Comparison of ENCODE assay signal across 1 fruit fly cellular context in the genomic region with DNA sequence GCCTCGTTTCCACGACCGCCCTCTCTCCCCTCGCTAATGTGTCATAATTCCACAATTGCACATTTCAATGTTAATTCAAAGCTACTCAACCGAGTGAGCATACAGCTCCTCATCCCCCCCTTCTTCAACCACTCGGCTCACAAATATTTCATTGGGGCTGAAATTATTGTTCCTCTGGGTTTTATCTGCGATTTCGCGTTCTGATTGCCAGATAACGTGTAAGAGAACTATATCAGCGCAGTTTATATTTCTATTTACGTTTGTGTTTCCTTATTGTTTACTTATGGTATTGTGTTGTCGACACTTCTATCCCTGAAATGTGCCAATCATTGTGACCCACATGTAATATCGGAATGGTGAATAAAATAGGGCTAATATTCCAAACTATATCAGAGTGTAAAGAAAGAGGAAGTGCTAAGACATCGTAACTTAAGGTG.
A peak's percentile ranks its signal among the peaks of the same experiment; 100 is the strongest.
TF ChIP-seq lines count a peak whose summit lies in the region.

No protein-coding gene starts in this region.

TF ChIP-seq in whole organism, embryonic, 481 proteins besides CTCF, POLR2A, EP300 and RAD21 (continued from another document):
- TF ChIP-seq esg (GFP tag; conservative IDR thresholded peaks at IDR 0.05; lab: Robert Waterston, UW) (no peak), CG9727 (GFP tag; optimal IDR thresholded peaks at IDR 0.05; lab: Kevin White, UChicago) (no peak), Stat92E (GFP tag; optimal IDR thresholded peaks at IDR 0.05; lab: Kevin White, UChicago) (no peak), nom (GFP tag; optimal IDR thresholded peaks at IDR 0.05; lab: Kevin White, UChicago) (no peak), bigmax (GFP tag; optimal IDR thresholded peaks at IDR 0.05; lab: Kevin White, UChicago) (no peak), CG9797 (GFP tag; optimal IDR thresholded peaks at IDR 0.05; lab: Kevin White, UChicago) (no peak), gce (GFP tag; IDR thresholded peaks at IDR 0.05; lab: Robert Waterston, UW) (no peak), Atf6 (GFP tag; IDR thresholded peaks at IDR 0.05; lab: Robert Waterston, UW) (no peak), chinmo (GFP tag; IDR thresholded peaks at IDR 0.05; lab: Robert Waterston, UW; ENCODE audit: partially characterized antibody) (peak; percentile 97), CG12155 (GFP tag; optimal IDR thresholded peaks at IDR 0.05; lab: Kevin White, UChicago) (no peak), Camta (GFP tag; optimal IDR thresholded peaks at IDR 0.05; lab: Kevin White, UChicago) (no peak), jumu (GFP tag; optimal IDR thresholded peaks at IDR 0.05; lab: Kevin White, UChicago) (no peak), Opbp (GFP tag; IDR thresholded peaks at IDR 0.05; lab: Robert Waterston, UW; ENCODE audit: partially characterized antibody) (no peak), kah (GFP tag; optimal IDR thresholded peaks at IDR 0.05; lab: Kevin White, UChicago) (no peak), CG4424 (GFP tag; optimal IDR thresholded peaks at IDR 0.05; lab: Kevin White, UChicago) (no peak), B-H2 (GFP tag; optimal IDR thresholded peaks at IDR 0.05; lab: Kevin White, UChicago) (peak; percentile 64), CG15479 (GFP tag; optimal IDR thresholded peaks at IDR 0.05; lab: Kevin White, UChicago) (no peak), CG10959 (GFP tag; IDR thresholded peaks at IDR 0.05; lab: Robert Waterston, UW) (no peak), bcd (GFP tag; optimal IDR thresholded peaks at IDR 0.05; lab: Kevin White, UChicago) (no peak), vnd (GFP tag; IDR thresholded peaks at IDR 0.05; lab: Robert Waterston, UW; ENCODE audit: partially characterized antibody) (no peak), Vsx1 (GFP tag; optimal IDR thresholded peaks at IDR 0.05; lab: Kevin White, UChicago) (peak; percentile 24), abd-A (tag; optimal IDR thresholded peaks at IDR 0.05; lab: Kevin White, UChicago) (peak; percentile 19), tna (GFP tag; IDR thresholded peaks at IDR 0.05; lab: Robert Waterston, UW; ENCODE audit: partially characterized antibody) (peak; percentile 27; the same call in 1 of the 2 replicates), CG10431 (GFP tag; optimal IDR thresholded peaks at IDR 0.05; lab: Kevin White, UChicago) (no peak), unpg (GFP tag; optimal IDR thresholded peaks at IDR 0.05; lab: Kevin White, UChicago) (no peak), nau (GFP tag; optimal IDR thresholded peaks at IDR 0.05; lab: Kevin White, UChicago) (no peak), grn (GFP tag; optimal IDR thresholded peaks at IDR 0.05; lab: Kevin White, UChicago) (peak; percentile 98), Med (GFP tag; lab: Kevin White, UChicago) (peak; percentile 56), CG14441 (GFP tag; IDR thresholded peaks at IDR 0.05; lab: Robert Waterston, UW) (peak; percentile 67), CG3407 (GFP tag; optimal IDR thresholded peaks at IDR 0.05; lab: Kevin White, UChicago) (no peak), CG5953 (GFP tag; IDR thresholded peaks at IDR 0.05; lab: Robert Waterston, UW) (0 out of 2 replicates have a peak, but pooled peaks have one; percentile 19), CG13123 (GFP tag; optimal IDR thresholded peaks at IDR 0.05; lab: Kevin White, UChicago) (no peak), CG3281 (GFP tag; optimal IDR thresholded peaks at IDR 0.05; lab: Kevin White, UChicago) (no peak), Rfx (GFP tag; IDR thresholded peaks at IDR 0.05; lab: Robert Waterston, UW) (peak; percentile 35; the same call in 1 of the 2 replicates), CG34376 (GFP tag; optimal IDR thresholded peaks at IDR 0.05; lab: Kevin White, UChicago) (peak; percentile 93), CG12942 (GFP tag; optimal IDR thresholded peaks at IDR 0.05; lab: Kevin White, UChicago) (no peak), CG9817 (tag; optimal IDR thresholded peaks at IDR 0.05; lab: Kevin White, UChicago) (no peak), run (tag; optimal IDR thresholded peaks at IDR 0.05; lab: Kevin White, UChicago) (no peak), Bteb2 (GFP tag; optimal IDR thresholded peaks at IDR 0.05; lab: Kevin White, UChicago) (no peak), mirr (GFP tag; optimal IDR thresholded peaks at IDR 0.05; lab: Kevin White, UChicago) (peak; percentile 85), bowl (GFP tag; IDR thresholded peaks at IDR 0.05; lab: Robert Waterston, UW) (no peak), CG15011 (GFP tag; optimal IDR thresholded peaks at IDR 0.05; lab: Kevin White, UChicago) (no peak), crol (GFP tag; IDR thresholded peaks at IDR 0.05; lab: Robert Waterston, UW) (peak; percentile 91), CG11560 (tag; IDR thresholded peaks at IDR 0.05; lab: Robert Waterston, UW) (no peak), Rx (GFP tag; IDR thresholded peaks at IDR 0.05; lab: Robert Waterston, UW) (no peak), schlank (tag; optimal IDR thresholded peaks at IDR 0.05; lab: Kevin White, UChicago) (no peak), sens-2 (GFP tag; IDR thresholded peaks at IDR 0.05; lab: Robert Waterston, UW) (no peak), CG7928 (GFP tag; optimal IDR thresholded peaks at IDR 0.05; lab: Kevin White, UChicago) (no peak), bsh (GFP tag; optimal IDR thresholded peaks at IDR 0.05; lab: Kevin White, UChicago) (no peak), onecut (GFP tag; IDR thresholded peaks at IDR 0.05; lab: Robert Waterston, UW) (no peak), CG12659 (GFP tag; optimal IDR thresholded peaks at IDR 0.05; lab: Kevin White, UChicago) (no peak), GATAe (GFP tag; conservative IDR thresholded peaks at IDR 0.05; lab: Robert Waterston, UW) (no peak; the same call in none of the 2 replicates), Sox102F (GFP tag; optimal IDR thresholded peaks at IDR 0.05; lab: Kevin White, UChicago) (no peak), z (GFP tag; IDR thresholded peaks at IDR 0.05; lab: Robert Waterston, UW) (peak; percentile 82), Aef1 (GFP tag; IDR thresholded peaks at IDR 0.05; lab: Robert Waterston, UW) (no peak), Abd-B (GFP tag; optimal IDR thresholded peaks at IDR 0.05; lab: Kevin White, UChicago) (no peak), PHDP (tag; optimal IDR thresholded peaks at IDR 0.05; lab: Kevin White, UChicago) (no peak), CG9609 (GFP tag; optimal IDR thresholded peaks at IDR 0.05; lab: Kevin White, UChicago) (no peak), CG3163 (GFP tag; optimal IDR thresholded peaks at IDR 0.05; lab: Kevin White, UChicago) (peak; percentile 48), caup (GFP tag; optimal IDR thresholded peaks at IDR 0.05; lab: Kevin White, UChicago; ENCODE audit: severe bottlenecking) (peak; percentile 17), CG13894 (tag; optimal IDR thresholded peaks at IDR 0.05; lab: Kevin White, UChicago) (peak; percentile 54), sd (tag; optimal IDR thresholded peaks at IDR 0.05; lab: Kevin White, UChicago) (peak; percentile 92), CG2889 (GFP tag; IDR thresholded peaks at IDR 0.05; lab: Robert Waterston, UW) (no peak), CG12769 (tag; optimal IDR thresholded peaks at IDR 0.05; lab: Kevin White, UChicago) (peak; percentile 62), Chrac-16 (GFP tag; optimal IDR thresholded peaks at IDR 0.05; lab: Kevin White, UChicago) (no peak), CG13287 (GFP tag; IDR thresholded peaks at IDR 0.05; lab: Robert Waterston, UW; ENCODE audit: partially characterized antibody) (no peak), gsb (GFP tag; IDR thresholded peaks at IDR 0.05; lab: Robert Waterston, UW) (no peak), sima (GFP tag; optimal IDR thresholded peaks at IDR 0.05; lab: Kevin White, UChicago) (no peak), pum (GFP tag; optimal IDR thresholded peaks at IDR 0.05; lab: Kevin White, UChicago) (no peak), stwl (tag; optimal IDR thresholded peaks at IDR 0.05; lab: Kevin White, UChicago) (no peak), CG6689 (GFP tag; IDR thresholded peaks at IDR 0.05; lab: Robert Waterston, UW) (no peak), CkIIα-i1 (GFP tag; IDR thresholded peaks at IDR 0.05; lab: Robert Waterston, UW) (no peak), Fer1 (GFP tag; optimal IDR thresholded peaks at IDR 0.05; lab: Kevin White, UChicago) (peak; percentile 26), Lpt (GFP tag; optimal IDR thresholded peaks at IDR 0.05; lab: Kevin White, UChicago) (no peak), ewg (GFP tag; optimal IDR thresholded peaks at IDR 0.05; lab: Kevin White, UChicago) (no peak), CG7987 (GFP tag; optimal IDR thresholded peaks at IDR 0.05; lab: Kevin White, UChicago) (no peak), cato (GFP tag; optimal IDR thresholded peaks at IDR 0.05; lab: Kevin White, UChicago; ENCODE audit: borderline replicate concordance) (no peak), ftz-f1 (GFP tag; optimal IDR thresholded peaks at IDR 0.05; lab: Kevin White, UChicago) (peak; percentile 56), CG13296 (GFP tag; optimal IDR thresholded peaks at IDR 0.05; lab: Kevin White, UChicago) (peak; percentile 53), ase (GFP tag; IDR thresholded peaks at IDR 0.05; lab: Robert Waterston, UW) (0 out of 3 replicates have a peak, but pooled peaks have one; percentile 0), CG17328 (GFP tag; IDR thresholded peaks at IDR 0.05; lab: Robert Waterston, UW) (no peak), CG18599 (GFP tag; optimal IDR thresholded peaks at IDR 0.05; lab: Kevin White, UChicago) (no peak), HmgZ (tag; optimal IDR thresholded peaks at IDR 0.05; lab: Kevin White, UChicago) (peak; percentile 9), gro (GFP tag; optimal IDR thresholded peaks at IDR 0.05; lab: Kevin White, UChicago) (no peak), CG6683 (GFP tag; optimal IDR thresholded peaks at IDR 0.05; lab: Kevin White, UChicago) (no peak), Lhr (GFP tag; optimal IDR thresholded peaks at IDR 0.05; lab: Kevin White, UChicago) (no peak), br (optimal IDR thresholded peaks at IDR 0.05; lab: Kevin White, UChicago) (no peak), Pdp1 (GFP tag; optimal IDR thresholded peaks at IDR 0.05; lab: Kevin White, UChicago) (peak in 1 of 2 experiments; percentile 59)
